Worm (Caenorhabditis elegans) whole organism, young adult: ENCODE measurements around the gene W04E12.3.

Experiments used
- F39B2.1 ChIP-seq: fragments of 200-800 bp; sonication (Bioruptor generic); IDR thresholded peaks from 2 replicates; pipeline ENCODE4 v1.3.6; 2022; ENCODE audit warnings: missing genetic modification reagents, missing genetic modification characterization, missing compliant biosample characterization
- cebp-1 ChIP-seq, 2 experiments: fragments of 200-800 bp in 1 of 2; sonication (Bioruptor generic) in 1 of 2; sonication (generic microtip) in 1 of 2; IDR thresholded peaks in 1 of 2; optimal IDR thresholded peaks in 1 of 2; 2 replicates each; pipeline versions ENCODE4 v1.3.6 to Lab custom; 2017 to 2022; ENCODE audit warnings: missing compliant biosample characterization in 2 of 2, missing genetic modification characterization in 2 of 2, mild to moderate bottlenecking in 1 of 2, missing genetic modification reagents in 1 of 2, moderate library complexity in 1 of 2
- lin-35 ChIP-seq, 3 experiments: fragments of 150-350 bp in 2 of 3; sonication (generic microtip) in 1 of 3; optimal IDR thresholded peaks; 2 replicates each; lab custom pipeline; 2014 to 2018; ENCODE audit warnings: missing biosample characterization in 3 of 3, missing genetic modification characterization in 3 of 3, missing genetic modification reagents in 3 of 3
- nfya-1 ChIP-seq: sonication (generic microtip); optimal IDR thresholded peaks from 2 replicates; lab custom pipeline; 2017; ENCODE audit warnings: antibody characterized with exemption, missing compliant biosample characterization, missing genetic modification characterization, borderline replicate concordance; ENCODE audit not compliant: insufficient read depth
- pha-4 ChIP-seq: fragments of 150-350 bp; sonication (generic microtip); optimal IDR thresholded peaks from 2 replicates; lab custom pipeline; 2014; ENCODE audit warnings: missing biosample characterization, missing genetic modification reagents, missing genetic modification characterization

ce11 chrV:19715419-19715818 lies 26.3 kb upstream of the W04E12.3 start, which contains the start of gene Y43F8C.16:
- TF ChIP-seq pha-4 (tag; lab: Kevin White, UChicago) = no peak
- TF ChIP-seq lin-35 (GFP tag; optimal IDR thresholded peaks at IDR 0.05; lab: Kevin White, UChicago) = no peak
- TF ChIP-seq F39B2.1 (GFP tag; lab: Robert Waterston, UW) = no peak
- no peak for TF ChIP-seq nfya-1 (tag; lab: Kevin White, UChicago)
- TF ChIP-seq cebp-1 (GFP tag; IDR thresholded peaks at IDR 0.05; lab: Robert Waterston, UW) = no peak
- no peak for TF ChIP-seq cebp-1 (tag; optimal IDR thresholded peaks at IDR 0.05; lab: Kevin White, UChicago)
